Worm (Caenorhabditis elegans): Measurements from ENCODE around the gene W05H7.1.

DNA sequence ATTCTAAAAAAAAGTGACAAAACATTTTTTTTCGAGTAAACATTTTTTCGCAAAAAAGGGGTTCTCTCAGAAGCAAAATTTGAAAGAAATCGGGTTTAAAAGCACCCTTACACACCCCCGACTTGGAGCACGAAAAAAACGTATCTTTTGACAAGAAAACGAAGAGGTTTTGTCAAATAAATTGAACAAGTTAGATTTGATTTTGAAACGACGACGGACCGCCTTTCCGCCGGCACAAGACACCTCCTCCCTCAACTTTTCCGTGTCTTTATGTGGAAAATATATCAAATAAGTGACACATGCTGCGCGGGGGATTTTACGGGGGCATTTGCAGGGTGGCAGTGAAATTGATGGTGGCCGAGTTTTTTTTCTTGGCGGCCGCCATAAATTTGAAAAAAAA is 17.5 kb downstream of the W05H7.1 start:
- TF ChIP-seq Y53G8AR.9 (GFP tag; conservative IDR thresholded peaks at IDR 0.05) (no peak), nfya-1 (tag; optimal IDR thresholded peaks at IDR 0.05; ENCODE audit: borderline replicate concordance, insufficient read depth) (no peak), F23B12.7 (tag; optimal IDR thresholded peaks at IDR 0.05; ENCODE audit: insufficient read depth) (no peak), ama-1 (optimal IDR thresholded peaks at IDR 0.05) (no peak), ama-1 (GFP tag; optimal IDR thresholded peaks at IDR 0.05) (no peak), attf-6 (GFP tag; IDR thresholded peaks at IDR 0.05) (no peak), egl-18 (GFP tag; IDR thresholded peaks at IDR 0.05) (no peak), zim-3 (tag; optimal IDR thresholded peaks at IDR 0.05) (no peak), ceh-27 (GFP tag; optimal IDR thresholded peaks at IDR 0.05) (no peak), egrh-3 (GFP tag; IDR thresholded peaks at IDR 0.05) (no peak), ztf-18 (tag; optimal IDR thresholded peaks at IDR 0.05) (no peak), F52B5.7 (tag; optimal IDR thresholded peaks at IDR 0.05) (no peak), him-1 (tag; optimal IDR thresholded peaks at IDR 0.05) (no peak)

All from whole organism, young adult.